Fruit fly (Drosophila melanogaster): ENCODE measurements around the gene sick.

dm6 chr2L:19750571-19750970 is 45.6 kb upstream of the sick start:
- TF ChIP-seq gl (tag; optimal IDR thresholded peaks at IDR 0.05), result no peak
- no peak for TF ChIP-seq Ets98B (GFP tag; IDR thresholded peaks at IDR 0.05)
- no peak for TF ChIP-seq CG17806 (tag; optimal IDR thresholded peaks at IDR 0.05)
- TF ChIP-seq CG9948 (tag; optimal IDR thresholded peaks at IDR 0.05), result no peak
- no peak for TF ChIP-seq fd96Ca (GFP tag; IDR thresholded peaks at IDR 0.05)
- TF ChIP-seq CG10348 (GFP tag; IDR thresholded peaks at IDR 0.05), result no peak
